Worm (Caenorhabditis elegans): ENCODE data around the gene F59C12.3.

Gene F59C12.3

ce11 chrX:16565781-16566180 is 43.5 kb downstream of the F59C12.3 start:
- no peak for TF ChIP-seq egl-5 (tag; optimal IDR thresholded peaks at IDR 0.05)
- TF ChIP-seq mdl-1 (tag; optimal IDR thresholded peaks at IDR 0.05): no peak
- TF ChIP-seq snpc-4 (tag; optimal IDR thresholded peaks at IDR 0.05): peak; percentile 53

ce11 chrX:16564515-16565285 is 44.6 kb downstream of the F59C12.3 start:
- no peak for TF ChIP-seq jun-1 (tag; optimal IDR thresholded peaks at IDR 0.05)
- peak; percentile 70 for TF ChIP-seq fkh-10 (GFP tag; optimal IDR thresholded peaks at IDR 0.05)
- TF ChIP-seq snpc-4 (tag; optimal IDR thresholded peaks at IDR 0.05): peak; percentile 88
- no peak for TF ChIP-seq nhr-67 (tag; optimal IDR thresholded peaks at IDR 0.05)
- no peak for TF ChIP-seq daf-12 (tag; optimal IDR thresholded peaks at IDR 0.05)

- no peak for TF ChIP-seq ceh-16 (tag; optimal IDR thresholded peaks at IDR 0.05)
- TF ChIP-seq fkh-10 (GFP tag; optimal IDR thresholded peaks at IDR 0.05): no peak
- TF ChIP-seq nhr-25 (tag; optimal IDR thresholded peaks at IDR 0.05): peak; percentile 40
These were observed 48.4 kb downstream of the F59C12.3 start for ce11 chrX:16560895-16561294.

ce11 chrX:16559387-16559786 is 49.9 kb downstream of the F59C12.3 start:
- no peak for TF ChIP-seq aly-2 (tag; optimal IDR thresholded peaks at IDR 0.05)
- peak; percentile 7 for TF ChIP-seq nhr-43 (tag; optimal IDR thresholded peaks at IDR 0.05; ENCODE audit: poor library complexity, severe bottlenecking)
- TF ChIP-seq nhr-23 (tag; optimal IDR thresholded peaks at IDR 0.05): peak; percentile 54

ce11 chrX:16558776-16559175 is 50.5 kb downstream of the F59C12.3 start:
- no peak for TF ChIP-seq elt-1 (tag; optimal IDR thresholded peaks at IDR 0.05)
- no peak for TF ChIP-seq mdl-1 (tag; optimal IDR thresholded peaks at IDR 0.05)
- peak; percentile 1 for TF ChIP-seq hmg-11 (tag; optimal IDR thresholded peaks at IDR 0.05)
- no peak for TF ChIP-seq ceh-9 (tag; optimal IDR thresholded peaks at IDR 0.05)
- no peak for TF ChIP-seq sea-2 (GFP tag; optimal IDR thresholded peaks at IDR 0.05)
- TF ChIP-seq nfya-1 (tag; optimal IDR thresholded peaks at IDR 0.05; ENCODE audit: insufficient read depth): peak; percentile 14
- TF ChIP-seq jun-1 (tag; optimal IDR thresholded peaks at IDR 0.05): no peak
- no peak for TF ChIP-seq zag-1 (tag; optimal IDR thresholded peaks at IDR 0.05)
- TF ChIP-seq daf-12 (tag; optimal IDR thresholded peaks at IDR 0.05): no peak
- TF ChIP-seq ceh-82 (tag; optimal IDR thresholded peaks at IDR 0.05): no peak
- TF ChIP-seq elt-2 (tag; optimal IDR thresholded peaks at IDR 0.05): peak; percentile 19
- TF ChIP-seq nhr-28 (tag; optimal IDR thresholded peaks at IDR 0.05): no peak
- peak; percentile 58 for TF ChIP-seq pha-4 (tag; optimal IDR thresholded peaks at IDR 0.05)
- TF ChIP-seq ztf-11 (tag; optimal IDR thresholded peaks at IDR 0.05): no peak
- no peak for TF ChIP-seq lin-39 (tag; optimal IDR thresholded peaks at IDR 0.05)
- TF ChIP-seq unc-39 (tag; optimal IDR thresholded peaks at IDR 0.05): no peak
- TF ChIP-seq nhr-76 (tag; optimal IDR thresholded peaks at IDR 0.05): no peak
- TF ChIP-seq nhr-12 (tag; optimal IDR thresholded peaks at IDR 0.05): no peak
- no peak for TF ChIP-seq ZK546.5 (tag; optimal IDR thresholded peaks at IDR 0.05)
- TF ChIP-seq ztf-4 (tag; optimal IDR thresholded peaks at IDR 0.05): no peak
- peak; percentile 48 for TF ChIP-seq nhr-25 (tag; optimal IDR thresholded peaks at IDR 0.05)
- TF ChIP-seq nhr-237 (tag; optimal IDR thresholded peaks at IDR 0.05): no peak
- TF ChIP-seq tbx-2 (tag; optimal IDR thresholded peaks at IDR 0.05): no peak
- no peak for TF ChIP-seq egl-27 (tag; optimal IDR thresholded peaks at IDR 0.05)
- no peak for TF ChIP-seq egl-5 (tag; optimal IDR thresholded peaks at IDR 0.05)

ce11 chrX:16558117-16558516 is 51.2 kb downstream of the F59C12.3 start, which contains the start of gene K08B5.1:
TSS of gene K08B5.1 (plus strand) at chrX:16558434.
- TF ChIP-seq jun-1 (tag; optimal IDR thresholded peaks at IDR 0.05): no peak
- peak; percentile 57 for TF ChIP-seq nhr-43 (tag; optimal IDR thresholded peaks at IDR 0.05; ENCODE audit: poor library complexity, severe bottlenecking)
- no peak for TF ChIP-seq mml-1 (tag; optimal IDR thresholded peaks at IDR 0.05)
- TF ChIP-seq nhr-23 (tag; optimal IDR thresholded peaks at IDR 0.05): peak; percentile 0
